Fruit fly (Drosophila melanogaster): ENCODE measurements around the gene Burs.

Burs gene

dm6 chr3R:21782295-21782922 lies 13.1 kb downstream of the Burs start, which contains the start of gene tsl:
tsl (minus strand) TSS chr3R:21782536.
- TF ChIP-seq insv (optimal IDR thresholded peaks at IDR 0.05) (no peak), psq (optimal IDR thresholded peaks at IDR 0.05) (no peak), Myc (optimal IDR thresholded peaks at IDR 0.05) (no peak), h (optimal IDR thresholded peaks at IDR 0.05) (no peak), Sin3A (optimal IDR thresholded peaks at IDR 0.05) (no peak), ttk (optimal IDR thresholded peaks at IDR 0.05) (no peak)

- TF ChIP-seq psq (optimal IDR thresholded peaks at IDR 0.05) (no peak), h (optimal IDR thresholded peaks at IDR 0.05) (no peak), ttk (optimal IDR thresholded peaks at IDR 0.05) (no peak), Sin3A (optimal IDR thresholded peaks at IDR 0.05) (no peak), Myc (optimal IDR thresholded peaks at IDR 0.05) (no peak), insv (optimal IDR thresholded peaks at IDR 0.05) (no peak)
Measured at dm6 chr3R:21790392-21790791, 21.1 kb downstream of the Burs start.

- no peak for TF ChIP-seq Sin3A (optimal IDR thresholded peaks at IDR 0.05)
- TF ChIP-seq h (optimal IDR thresholded peaks at IDR 0.05) = no peak
- TF ChIP-seq psq (optimal IDR thresholded peaks at IDR 0.05) = no peak
- no peak for TF ChIP-seq ttk (optimal IDR thresholded peaks at IDR 0.05)
- TF ChIP-seq insv (optimal IDR thresholded peaks at IDR 0.05) = no peak
- no peak for TF ChIP-seq Myc (optimal IDR thresholded peaks at IDR 0.05)
Measured at dm6 chr3R:21793760-21794159, 24.4 kb downstream of the Burs start.

- no peak for TF ChIP-seq Sin3A (optimal IDR thresholded peaks at IDR 0.05)
- TF ChIP-seq insv (optimal IDR thresholded peaks at IDR 0.05) = no peak
- TF ChIP-seq ttk (optimal IDR thresholded peaks at IDR 0.05) = no peak
- no peak for TF ChIP-seq h (optimal IDR thresholded peaks at IDR 0.05)
- no peak for TF ChIP-seq psq (optimal IDR thresholded peaks at IDR 0.05)
- TF ChIP-seq Myc (optimal IDR thresholded peaks at IDR 0.05) = no peak
Measured at dm6 chr3R:21807264-21807663, 37.9 kb downstream of the Burs start.

dm6 chr3R:21808622-21809347 lies 39.5 kb downstream of the Burs start:
- no peak for TF ChIP-seq insv (optimal IDR thresholded peaks at IDR 0.05)
- no peak for TF ChIP-seq ttk (optimal IDR thresholded peaks at IDR 0.05)
- TF ChIP-seq Sin3A (optimal IDR thresholded peaks at IDR 0.05) = no peak
- TF ChIP-seq Myc (optimal IDR thresholded peaks at IDR 0.05) = no peak
